Worm (Caenorhabditis elegans): ENCODE results near the gene rpl-3.
A peak's percentile ranks its signal among the peaks of the same experiment; 100 is the strongest.

rpl-3 gene

ce11 chrIII:3821969-3822453, 45.6 kb upstream of the rpl-3 start, which contains the start of gene amx-1:
Gene amx-1, plus strand, starts transcription at chrIII:3822403.
- TF ChIP-seq Y116A8C.19 (tag; optimal IDR thresholded peaks at IDR 0.05; ENCODE audit: borderline replicate concordance) (no peak), snu-23 (GFP tag; optimal IDR thresholded peaks at IDR 0.05) (peak; percentile 22), fkh-10 (GFP tag; optimal IDR thresholded peaks at IDR 0.05) (no peak), efl-1 (optimal IDR thresholded peaks at IDR 0.05) (peak in 1 of 2 experiments; percentile 1), efl-1 (GFP tag; optimal IDR thresholded peaks at IDR 0.05 in 1 of 2) (no peak), rnt-1 (tag; optimal IDR thresholded peaks at IDR 0.05) (peak; percentile 47), C04F5.9 (tag; optimal IDR thresholded peaks at IDR 0.05) (no peak)

- TF ChIP-seq unc-86 (tag; optimal IDR thresholded peaks at IDR 0.05), result no peak
- TF ChIP-seq snpc-4 (tag; optimal IDR thresholded peaks at IDR 0.05), result no peak
- no peak for TF ChIP-seq unc-30 (tag; optimal IDR thresholded peaks at IDR 0.05)
- no peak for TF ChIP-seq mef-2 (tag; optimal IDR thresholded peaks at IDR 0.05)
- TF ChIP-seq unc-98 (GFP tag; IDR thresholded peaks at IDR 0.05), result no peak
- TF ChIP-seq lin-35 (GFP tag; optimal IDR thresholded peaks at IDR 0.05), result no peak
- no peak for TF ChIP-seq rnt-1 (tag; optimal IDR thresholded peaks at IDR 0.05)
- TF ChIP-seq alr-1 (tag; optimal IDR thresholded peaks at IDR 0.05; ENCODE audit: borderline replicate concordance), result no peak
- TF ChIP-seq swsn-7 (tag; optimal IDR thresholded peaks at IDR 0.05), result no peak
- TF ChIP-seq hpl-2 (GFP tag; optimal IDR thresholded peaks at IDR 0.05), result no peak
- no peak for TF ChIP-seq skn-1 (tag; optimal IDR thresholded peaks at IDR 0.05)
- no peak for TF ChIP-seq F16B12.6 (tag; optimal IDR thresholded peaks at IDR 0.05)
- TF ChIP-seq hlh-4 (tag; optimal IDR thresholded peaks at IDR 0.05), result no peak
- no peak for TF ChIP-seq C04F5.9 (tag; optimal IDR thresholded peaks at IDR 0.05)
- no peak for TF ChIP-seq efl-1 (optimal IDR thresholded peaks at IDR 0.05)
- no peak for TF ChIP-seq efl-1 (GFP tag; optimal IDR thresholded peaks at IDR 0.05 in 1 of 2)
- TF ChIP-seq C16A3.4 (tag; optimal IDR thresholded peaks at IDR 0.05), result no peak
- TF ChIP-seq lin-13 (GFP tag; optimal IDR thresholded peaks at IDR 0.05), result no peak
Measured at ce11 chrIII:3829105-3829504, 38.5 kb upstream of the rpl-3 start, which contains the start of gene cnnm-5. Gene cnnm-5, minus strand, starts transcription at chrIII:3829205.

- TF ChIP-seq efl-1 (optimal IDR thresholded peaks at IDR 0.05) (no peak), efl-1 (GFP tag; optimal IDR thresholded peaks at IDR 0.05 in 1 of 2) (peak in 1 of 2 experiments; percentile 43), hlh-17 (GFP tag; optimal IDR thresholded peaks at IDR 0.05; ENCODE audit: borderline replicate concordance) (no peak)
Measured at ce11 chrIII:3831381-3831780, 36.3 kb upstream of the rpl-3 start, which contains the start of gene C36A4.10. Gene C36A4.10, minus strand, starts transcription at chrIII:3831481.

- TF ChIP-seq zag-1 (tag; optimal IDR thresholded peaks at IDR 0.05), result no peak
- no peak for TF ChIP-seq fos-1 (tag; optimal IDR thresholded peaks at IDR 0.05)
- TF ChIP-seq sptf-1 (tag; optimal IDR thresholded peaks at IDR 0.05), result no peak
- TF ChIP-seq C16A3.4 (tag; optimal IDR thresholded peaks at IDR 0.05), result no peak
- no peak for TF ChIP-seq elt-2 (tag; optimal IDR thresholded peaks at IDR 0.05)
- no peak for TF ChIP-seq nhr-85 (tag)
- TF ChIP-seq unc-98 (GFP tag; IDR thresholded peaks at IDR 0.05), result no peak
- TF ChIP-seq egl-13 (tag; optimal IDR thresholded peaks at IDR 0.05), result no peak
- TF ChIP-seq Y116A8C.19 (tag; optimal IDR thresholded peaks at IDR 0.05; ENCODE audit: borderline replicate concordance), result no peak
- no peak for TF ChIP-seq unc-130 (tag; optimal IDR thresholded peaks at IDR 0.05)
- no peak for TF ChIP-seq lsy-2 (tag; optimal IDR thresholded peaks at IDR 0.05)
- no peak for TF ChIP-seq ceh-8 (GFP tag; optimal IDR thresholded peaks at IDR 0.05)
- no peak for TF ChIP-seq lin-13 (GFP tag; optimal IDR thresholded peaks at IDR 0.05)
- no peak for TF ChIP-seq snu-23 (GFP tag; optimal IDR thresholded peaks at IDR 0.05)
Measured at ce11 chrIII:3831798-3832197, 35.9 kb upstream of the rpl-3 start.

ce11 chrIII:3832291-3832690, 35.4 kb upstream of the rpl-3 start, which contains the start of gene cyp-25A1:
Gene cyp-25A1, plus strand, starts transcription at chrIII:3832591.
- TF ChIP-seq egl-13 (tag; optimal IDR thresholded peaks at IDR 0.05) (no peak), nhr-77 (tag; optimal IDR thresholded peaks at IDR 0.05) (no peak), mab-9 (GFP tag; IDR thresholded peaks at IDR 0.05) (no peak), blmp-1 (tag; optimal IDR thresholded peaks at IDR 0.05) (no peak)

Measured in whole organism, L1 larva.